Fruit fly (Drosophila melanogaster) whole organism, wandering third instar larva: ENCODE measurements around the gene Vajk3.
A peak's percentile ranks its signal among the peaks of the same experiment; 100 is the strongest.

ENCODE experiments used
- Abd-B ChIP-seq: fragments of >200 bp; optimal IDR thresholded peaks from 2 replicates; lab custom pipeline; 2017; ENCODE audit warnings: missing biosample characterization, missing genetic modification characterization
- CG32264 ChIP-seq: fragments of 200-800 bp; sonication (Bioruptor generic); optimal IDR thresholded peaks from 2 replicates; lab custom pipeline; 2016; ENCODE audit warnings: missing biosample characterization, missing genetic modification characterization
- CG9705 ChIP-seq: fragments of 200-800 bp; sonication (Bioruptor generic); optimal IDR thresholded peaks from 2 replicates; lab custom pipeline; 2018; ENCODE audit warnings: missing biosample characterization, mild to moderate bottlenecking, missing genetic modification characterization
- CrebA ChIP-seq: fragments of 200-800 bp; sonication (Bioruptor generic); optimal IDR thresholded peaks from 2 replicates; lab custom pipeline; 2016; ENCODE audit warnings: missing biosample characterization, mild to moderate bottlenecking, missing genetic modification characterization, borderline replicate concordance
- Dif ChIP-seq: fragments of 200-275, 200-300 bp; sonication (Bioruptor generic); optimal IDR thresholded peaks from 2 replicates; lab custom pipeline; 2018; ENCODE audit warnings: missing biosample characterization, missing genetic modification characterization; ENCODE audit not compliant: partially characterized antibody
- GATAd ChIP-seq: sonication (Bioruptor generic); optimal IDR thresholded peaks from 2 replicates; lab custom pipeline; 2016; ENCODE audit warnings: missing biosample characterization, missing genetic modification characterization
- HLH106 ChIP-seq: fragments of 200-800 bp; optimal IDR thresholded peaks from 3 replicates; lab custom pipeline; 2019; ENCODE audit warnings: missing biosample characterization, mild to moderate bottlenecking, missing genetic modification characterization, moderate library complexity
- Hnf4 ChIP-seq: fragments of 200-800 bp; sonication (Bioruptor generic); optimal IDR thresholded peaks from 2 replicates; lab custom pipeline; 2016; ENCODE audit warnings: missing biosample characterization, mild to moderate bottlenecking, missing genetic modification characterization
- Hr78 ChIP-seq: fragments of >200 bp; optimal IDR thresholded peaks from 2 replicates; lab custom pipeline; 2017; ENCODE audit warnings: missing biosample characterization, missing genetic modification characterization
- Hr83 ChIP-seq: fragments of 200-300 bp; sonication (Bioruptor generic); optimal IDR thresholded peaks from 2 replicates; lab custom pipeline; 2016; ENCODE audit warnings: missing biosample characterization, mild to moderate bottlenecking, missing genetic modification characterization, moderate library complexity; ENCODE audit not compliant: poor library complexity, severe bottlenecking
- Jra ChIP-seq: sonication (Bioruptor generic); optimal IDR thresholded peaks from 2 replicates; lab custom pipeline; 2016; ENCODE audit warnings: missing biosample characterization, missing genetic modification characterization
- Mio ChIP-seq: sonication (Bioruptor generic); optimal IDR thresholded peaks from 2 replicates; lab custom pipeline; 2016; ENCODE audit warnings: missing biosample characterization, missing genetic modification characterization
- Myc ChIP-seq: fragments of >200 bp; optimal IDR thresholded peaks from 2 replicates; lab custom pipeline; 2017
- OdsH ChIP-seq: fragments of 200-800 bp; sonication (Bioruptor generic); optimal IDR thresholded peaks from 2 replicates; lab custom pipeline; 2016; ENCODE audit warnings: missing biosample characterization, mild to moderate bottlenecking, missing genetic modification characterization
- Sp1 ChIP-seq: fragments of 200-800 bp; sonication (Bioruptor generic); optimal IDR thresholded peaks from 3 replicates; lab custom pipeline; 2019; ENCODE audit warnings: missing biosample characterization, mild to moderate bottlenecking, missing genetic modification characterization, moderate library complexity
- Vsx2 ChIP-seq: fragments of 200-300, 225-300 bp; sonication (Bioruptor generic); optimal IDR thresholded peaks from 2 replicates; lab custom pipeline; 2018; ENCODE audit warnings: missing biosample characterization, missing genetic modification characterization; ENCODE audit not compliant: partially characterized antibody
- br ChIP-seq: fragments of 200-800 bp; sonication (Bioruptor generic); optimal IDR thresholded peaks from 2 replicates; lab custom pipeline; 2016; ENCODE audit warnings: missing biosample characterization, missing genetic modification characterization
- brk ChIP-seq: fragments of 200-800 bp; sonication (Bioruptor generic); optimal IDR thresholded peaks from 2 replicates; lab custom pipeline; 2016; ENCODE audit warnings: missing biosample characterization, mild to moderate bottlenecking, missing genetic modification characterization
- dl ChIP-seq, 2 experiments: fragments of 175-275, 200-275 bp in 1 of 2; fragments of 200-275 bp in 1 of 2; sonication (Bioruptor generic); optimal IDR thresholded peaks; lab custom pipeline; 2018; ENCODE audit warnings: mild to moderate bottlenecking in 2 of 2, missing biosample characterization in 2 of 2, missing genetic modification characterization in 2 of 2, moderate library complexity in 2 of 2; ENCODE audit not compliant: partially characterized antibody in 2 of 2, insufficient read depth in 1 of 2
- dmrt93B ChIP-seq: fragments of 200-800 bp; sonication (Bioruptor generic); optimal IDR thresholded peaks from 2 replicates; lab custom pipeline; 2018; ENCODE audit warnings: missing biosample characterization, mild to moderate bottlenecking, missing genetic modification characterization
- dsf ChIP-seq: sonication (Bioruptor generic); optimal IDR thresholded peaks from 2 replicates; lab custom pipeline; 2016; ENCODE audit warnings: missing biosample characterization, missing genetic modification characterization, borderline replicate concordance
- foxo ChIP-seq, 2 experiments: fragments of 200-800 bp; sonication (Bioruptor generic); optimal IDR thresholded peaks; 2 replicates in 1 of 2; 3 replicates in 1 of 2; lab custom pipeline; 2016 to 2017; ENCODE audit warnings: missing biosample characterization in 2 of 2, missing genetic modification characterization in 2 of 2
- fru ChIP-seq: fragments of 200-800 bp; sonication (Bioruptor generic); optimal IDR thresholded peaks from 3 replicates; lab custom pipeline; 2016; ENCODE audit warnings: missing biosample characterization, mild to moderate bottlenecking, missing genetic modification characterization
- h ChIP-seq: fragments of 200-800 bp; sonication (Bioruptor generic); optimal IDR thresholded peaks from 3 replicates; lab custom pipeline; 2016; ENCODE audit warnings: missing biosample characterization, mild to moderate bottlenecking, missing genetic modification characterization
- lola ChIP-seq: fragments of >200 bp; optimal IDR thresholded peaks from 2 replicates; lab custom pipeline; 2017; ENCODE audit warnings: missing biosample characterization, missing genetic modification characterization
- pan ChIP-seq: fragments of >200 bp; optimal IDR thresholded peaks from 2 replicates; lab custom pipeline; 2017
- psq ChIP-seq: fragments of 200-800 bp; sonication (Bioruptor generic); optimal IDR thresholded peaks from 3 replicates; lab custom pipeline; 2017; ENCODE audit warnings: missing biosample characterization, mild to moderate bottlenecking, missing genetic modification characterization, moderate library complexity
- sv ChIP-seq: fragments of 200-800 bp; sonication (Bioruptor generic); optimal IDR thresholded peaks from 3 replicates; lab custom pipeline; 2016; ENCODE audit warnings: missing biosample characterization, missing genetic modification characterization
- tai ChIP-seq: sonication (Bioruptor generic); optimal IDR thresholded peaks from 2 replicates; lab custom pipeline; 2016; ENCODE audit warnings: missing biosample characterization, missing genetic modification characterization
- woc ChIP-seq: sonication (Bioruptor generic); optimal IDR thresholded peaks from 2 replicates; lab custom pipeline; 2016; ENCODE audit warnings: missing biosample characterization, mild to moderate bottlenecking, missing genetic modification characterization

Vajk3 gene

DNA sequence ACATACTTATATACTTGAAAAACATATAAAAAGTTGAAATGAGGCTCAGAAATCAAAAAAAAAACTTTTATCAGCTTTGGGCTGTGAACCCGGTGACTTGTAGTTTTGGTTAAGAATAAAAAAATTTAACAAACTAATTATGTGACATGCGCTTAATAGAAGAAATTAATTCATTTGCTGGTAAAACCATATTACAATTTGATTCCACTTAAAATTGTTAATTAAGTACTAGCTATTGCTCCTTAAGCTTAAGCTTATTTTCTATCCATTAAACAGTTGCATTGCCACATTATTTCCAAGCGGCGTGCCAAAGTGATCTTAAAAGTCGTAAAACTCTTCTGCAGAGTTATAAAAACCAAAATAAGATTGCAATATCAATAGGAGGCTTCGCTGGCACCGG, 23.3 kb downstream of the Vajk3 start:
- TF ChIP-seq CG9705 (GFP tag; lab: Kevin White, UChicago) (no peak), woc (GFP tag; lab: Kevin White, UChicago) (peak; percentile 29)

- TF ChIP-seq br = no peak
- TF ChIP-seq CG32264 (GFP tag; lab: Kevin White, UChicago) = no peak
- TF ChIP-seq tai (GFP tag; lab: Kevin White, UChicago) = no peak
- TF ChIP-seq Jra (GFP tag; lab: Kevin White, UChicago) = no peak
- no peak for TF ChIP-seq Hr78 (GFP tag; lab: Kevin White, UChicago)
- no peak for TF ChIP-seq CrebA (GFP tag; lab: Kevin White, UChicago)
- no peak for TF ChIP-seq Mio (GFP tag; lab: Kevin White, UChicago)
- TF ChIP-seq Sp1 (GFP tag; lab: Kevin White, UChicago) = no peak
- no peak for TF ChIP-seq dsf (GFP tag; lab: Kevin White, UChicago)
- no peak for TF ChIP-seq Dif (GFP tag; lab: Kevin White, UChicago)
- no peak for TF ChIP-seq CG9705 (GFP tag; lab: Kevin White, UChicago)
- no peak for TF ChIP-seq OdsH (GFP tag; lab: Kevin White, UChicago)
- no peak for TF ChIP-seq h
- no peak for TF ChIP-seq pan
- TF ChIP-seq sv (GFP tag; lab: Kevin White, UChicago) = no peak
- no peak for TF ChIP-seq foxo (GFP tag; optimal IDR thresholded peaks at IDR 0.05; lab: Kevin White, UChicago)
Measured at dm6 chr2L:13923453-13923852, 23.8 kb downstream of the Vajk3 start, which contains the start of gene Vajk1. TSS of gene Vajk1 (minus strand) at chr2L:13923553.

- TF ChIP-seq Vsx2 = no peak
- TF ChIP-seq tai (GFP tag; lab: Kevin White, UChicago) = no peak
- TF ChIP-seq Hr83 (GFP tag; lab: Kevin White, UChicago) = no peak
- TF ChIP-seq CrebA (GFP tag; lab: Kevin White, UChicago) = no peak
- TF ChIP-seq Hnf4 = no peak
- TF ChIP-seq CG32264 (GFP tag; lab: Kevin White, UChicago) = no peak
- TF ChIP-seq br = no peak
- TF ChIP-seq GATAd = no peak
- TF ChIP-seq, all 38 proteins: peak for 0
Measured at dm6 chr2L:13914425-13914824, 32.9 kb downstream of the Vajk3 start, which contains the start of gene Ance-3. TSS of gene Ance-3 (plus strand) at chr2L:13914725.

dm6 chr2L:13911783-13912182, 35.5 kb downstream of the Vajk3 start, which contains the start of gene Acyp:
TSS of gene Acyp (plus strand) at chr2L:13912083.
- peak; percentile 27 for TF ChIP-seq Myc (lab: Kevin White, UChicago)
- TF ChIP-seq woc (GFP tag; lab: Kevin White, UChicago) = no peak

DNA sequence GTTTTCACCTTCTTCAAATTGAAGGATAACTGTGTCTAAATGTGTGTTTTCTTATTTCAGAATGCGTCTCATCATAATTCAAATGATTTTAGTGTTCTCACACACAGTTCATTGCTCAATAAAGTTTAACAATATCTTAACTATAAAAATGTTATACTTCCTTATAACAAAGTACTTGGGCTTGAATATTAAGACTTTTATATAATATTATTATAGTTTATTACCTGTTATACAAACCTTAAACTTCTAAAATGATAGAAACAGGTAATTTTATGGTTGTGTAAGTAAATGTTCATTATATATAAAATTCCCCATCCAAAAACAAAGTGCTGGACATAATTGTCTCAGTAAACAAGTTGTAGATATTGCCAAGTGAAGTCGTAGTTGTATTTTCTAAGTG, 38.2 kb downstream of the Vajk3 start, which contains the start of gene Ance-2:
Gene Ance-2, plus strand, starts transcription at position 301 of the 400 bp plus-strand sequence.
- TF ChIP-seq HLH106 (tag; lab: Kevin White, UChicago) (no peak), pan (no peak), Abd-B (GFP tag; lab: Kevin White, UChicago) (no peak), sv (GFP tag; lab: Kevin White, UChicago) (no peak), psq (no peak), CG9705 (GFP tag; lab: Kevin White, UChicago) (no peak), Sp1 (GFP tag; lab: Kevin White, UChicago) (no peak), brk (GFP tag; lab: Kevin White, UChicago) (no peak)

DNA sequence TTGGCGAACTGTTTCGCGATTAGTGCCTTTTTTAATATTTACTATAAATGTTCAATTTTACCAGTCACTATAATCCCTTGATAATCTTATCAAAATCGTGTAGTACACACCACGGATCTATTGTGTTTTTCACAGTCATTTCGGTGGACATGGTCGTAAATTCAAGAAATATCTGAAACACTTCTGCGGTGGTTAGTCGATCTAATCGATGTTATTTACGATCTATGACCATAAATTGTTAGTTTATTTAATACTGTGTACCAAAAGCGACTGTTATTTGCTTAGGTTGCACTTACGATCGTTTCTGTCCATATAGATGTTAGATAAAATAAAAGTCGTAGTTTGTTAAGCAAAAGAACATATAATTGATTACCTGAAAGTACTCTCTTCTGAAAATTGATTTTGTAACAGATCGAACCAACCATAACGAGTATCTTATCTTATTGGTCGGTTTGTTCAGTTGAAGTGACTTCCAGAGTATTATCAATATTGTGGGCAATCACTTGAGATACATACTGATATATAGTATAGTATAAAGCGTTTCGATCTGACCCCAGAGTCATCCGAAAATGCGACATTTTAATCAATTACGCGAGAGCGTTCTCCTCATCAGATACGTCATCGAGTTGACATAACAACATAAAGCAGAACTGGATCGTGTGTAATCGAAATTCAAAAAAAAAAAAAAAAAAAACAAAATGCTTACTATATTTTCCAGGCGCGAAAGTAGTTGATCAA, 41.3 kb downstream of the Vajk3 start:
- TF ChIP-seq CG9705 (GFP tag; lab: Kevin White, UChicago) (no peak), lola (no peak), Hr83 (GFP tag; lab: Kevin White, UChicago) (no peak), fru (no peak), dl (GFP tag; optimal IDR thresholded peaks at IDR 0.05; lab: Kevin White, UChicago; ENCODE audit: insufficient read depth in 1 of 2, partially characterized antibody in 2 of 2) (no peak), woc (GFP tag; lab: Kevin White, UChicago) (no peak), brk (GFP tag; lab: Kevin White, UChicago) (no peak), dmrt93B (no peak), OdsH (GFP tag; lab: Kevin White, UChicago) (no peak)
- TF ChIP-seq, all 38 proteins: peak for 0
